Worm (Caenorhabditis elegans): Measurements from ENCODE around the gene acs-10.

- TF ChIP-seq ztf-11 (tag; optimal IDR thresholded peaks at IDR 0.05), result no peak
- no peak for TF ChIP-seq nhr-12 (tag; optimal IDR thresholded peaks at IDR 0.05)
- no peak for TF ChIP-seq unc-120 (tag; optimal IDR thresholded peaks at IDR 0.05; ENCODE audit: poor library complexity, severe bottlenecking)
- TF ChIP-seq pha-4 (tag; optimal IDR thresholded peaks at IDR 0.05), result no peak
- no peak for TF ChIP-seq ceh-39 (tag; optimal IDR thresholded peaks at IDR 0.05)
- no peak for TF ChIP-seq M03D4.4 (tag; optimal IDR thresholded peaks at IDR 0.05)
- TF ChIP-seq nhr-28 (tag; optimal IDR thresholded peaks at IDR 0.05), result no peak
- TF ChIP-seq drap-1 (GFP tag; optimal IDR thresholded peaks at IDR 0.05), result no peak
- TF ChIP-seq snpc-4 (tag; optimal IDR thresholded peaks at IDR 0.05), result no peak
- TF ChIP-seq nhr-237 (tag; optimal IDR thresholded peaks at IDR 0.05), result no peak
Measured at ce11 chrV:14187104-14187503, 40.8 kb downstream of the acs-10 start.
